Worm (Caenorhabditis elegans) whole organism, mixed stage, embryonic: ENCODE results near the gene kin-21.

ENCODE experiments used
- M03D4.4 ChIP-seq: sonication (generic microtip); optimal IDR thresholded peaks from 2 replicates; lab custom pipeline; 2017; ENCODE audit warnings: mild to moderate bottlenecking, missing genetic modification characterization, missing compliant biosample characterization
- bed-3 ChIP-seq: fragments of 200-800 bp; sonication (Bioruptor generic); optimal IDR thresholded peaks from 3 replicates; lab custom pipeline; 2018; ENCODE audit warnings: mild to moderate bottlenecking, missing genetic modification characterization, moderate library complexity, missing compliant biosample characterization
- blmp-1 ChIP-seq: fragments of 150-350 bp; optimal IDR thresholded peaks from 2 replicates; lab custom pipeline; 2014; ENCODE audit warnings: missing biosample characterization, missing genetic modification characterization
- ceh-39 ChIP-seq: fragments of 150-350 bp; optimal IDR thresholded peaks from 2 replicates; lab custom pipeline; 2014; ENCODE audit warnings: missing biosample characterization, missing genetic modification characterization
- ceh-83 ChIP-seq: fragments of 200-800 bp; sonication (Bioruptor generic); optimal IDR thresholded peaks from 2 replicates; lab custom pipeline; 2018; ENCODE audit warnings: mild to moderate bottlenecking, missing genetic modification characterization, missing compliant biosample characterization
- ces-1 ChIP-seq: fragments of 150-350 bp; optimal IDR thresholded peaks from 2 replicates; lab custom pipeline; 2014; ENCODE audit warnings: missing biosample characterization, missing genetic modification reagents, missing genetic modification characterization
- cnd-1 ChIP-seq: fragments of 200-800 bp; sonication (Bioruptor generic); optimal IDR thresholded peaks from 2 replicates; lab custom pipeline; 2018; ENCODE audit warnings: mild to moderate bottlenecking, missing genetic modification characterization, missing compliant biosample characterization
- drap-1 ChIP-seq: fragments of 200-800 bp; sonication (Bioruptor generic); optimal IDR thresholded peaks from 3 replicates; lab custom pipeline; 2018; ENCODE audit warnings: mild to moderate bottlenecking, missing genetic modification characterization, missing compliant biosample characterization
- elt-1 ChIP-seq: sonication (generic microtip); optimal IDR thresholded peaks from 2 replicates; lab custom pipeline; 2017; ENCODE audit warnings: missing genetic modification characterization, mild to moderate bottlenecking, missing compliant biosample characterization, antibody characterized with exemption, moderate library complexity, borderline replicate concordance; ENCODE audit not compliant: insufficient read depth
- elt-3 ChIP-seq: fragments of 150-350 bp; optimal IDR thresholded peaks from 2 replicates; lab custom pipeline; 2014; ENCODE audit warnings: missing biosample characterization, missing genetic modification characterization
- flh-1 ChIP-seq: fragments of 200-800 bp; sonication (Bioruptor generic); optimal IDR thresholded peaks from 2 replicates; lab custom pipeline; 2018; ENCODE audit warnings: mild to moderate bottlenecking, missing genetic modification characterization, moderate library complexity, missing compliant biosample characterization
- ham-2 ChIP-seq: fragments of 200-800 bp; sonication (Bioruptor generic); optimal IDR thresholded peaks from 2 replicates; lab custom pipeline; 2018; ENCODE audit warnings: mild to moderate bottlenecking, missing genetic modification characterization, missing compliant biosample characterization
- hlh-1 ChIP-seq: fragments of 150-350 bp; optimal IDR thresholded peaks from 2 replicates; lab custom pipeline; 2014; ENCODE audit warnings: missing biosample characterization, missing genetic modification reagents, missing genetic modification characterization
- lin-13 ChIP-seq: fragments of 150-350 bp; optimal IDR thresholded peaks from 2 replicates; lab custom pipeline; 2014; ENCODE audit warnings: missing biosample characterization, missing genetic modification characterization
- lin-32 ChIP-seq: fragments of 200-800 bp; sonication (Bioruptor generic); optimal IDR thresholded peaks from 2 replicates; lab custom pipeline; 2018; ENCODE audit warnings: mild to moderate bottlenecking, missing genetic modification characterization, missing compliant biosample characterization
- lsy-2 ChIP-seq: fragments of 150-350 bp; optimal IDR thresholded peaks from 2 replicates; lab custom pipeline; 2014; ENCODE audit warnings: missing biosample characterization, missing genetic modification characterization
- mab-5 ChIP-seq: fragments of 150-350 bp; optimal IDR thresholded peaks from 2 replicates; lab custom pipeline; 2014; ENCODE audit warnings: missing biosample characterization, missing genetic modification characterization
- mep-1 ChIP-seq: fragments of 150-350 bp; optimal IDR thresholded peaks from 2 replicates; lab custom pipeline; 2017; ENCODE audit warnings: missing biosample characterization, missing genetic modification reagents, missing genetic modification characterization, inconsistent platforms
- mls-2 ChIP-seq: sonication (generic microtip); optimal IDR thresholded peaks from 2 replicates; lab custom pipeline; 2016; ENCODE audit warnings: mild to moderate bottlenecking, missing genetic modification characterization, moderate library complexity, missing compliant biosample characterization
- nhr-2 ChIP-seq: fragments of 150-350 bp; optimal IDR thresholded peaks from 2 replicates; lab custom pipeline; 2014; ENCODE audit warnings: missing biosample characterization, missing genetic modification characterization
- nhr-28 ChIP-seq: fragments of 150-350 bp; optimal IDR thresholded peaks from 2 replicates; lab custom pipeline; 2014; ENCODE audit warnings: missing biosample characterization, missing genetic modification characterization
- nhr-76 ChIP-seq: sonication (generic microtip); optimal IDR thresholded peaks from 2 replicates; lab custom pipeline; 2017; ENCODE audit warnings: missing biosample characterization, missing genetic modification characterization
- pha-4 ChIP-seq: fragments of 150-350 bp; optimal IDR thresholded peaks from 2 replicates; lab custom pipeline; 2018; ENCODE audit warnings: missing biosample characterization, missing genetic modification reagents, missing genetic modification characterization
- sem-2 ChIP-seq: fragments of 200-800 bp; sonication (Bioruptor generic); optimal IDR thresholded peaks from 2 replicates; lab custom pipeline; 2018; ENCODE audit warnings: mild to moderate bottlenecking, missing genetic modification characterization, missing compliant biosample characterization
- snpc-4 ChIP-seq: fragments of 150-350 bp; optimal IDR thresholded peaks from 2 replicates; lab custom pipeline; 2014; ENCODE audit warnings: missing biosample characterization, missing genetic modification characterization
- sptf-1 ChIP-seq: sonication (generic microtip); optimal IDR thresholded peaks from 2 replicates; lab custom pipeline; 2017; ENCODE audit warnings: mild to moderate bottlenecking, missing genetic modification characterization, moderate library complexity, missing compliant biosample characterization
- unc-120 ChIP-seq: sonication (generic microtip); optimal IDR thresholded peaks from 2 replicates; lab custom pipeline; 2017; ENCODE audit warnings: missing genetic modification characterization, missing compliant biosample characterization; ENCODE audit not compliant: poor library complexity, severe bottlenecking
- unc-39 ChIP-seq: fragments of 150-350 bp; optimal IDR thresholded peaks from 2 replicates; lab custom pipeline; 2014; ENCODE audit warnings: missing biosample characterization, missing genetic modification characterization
- unc-62 ChIP-seq: fragments of 150-350 bp; optimal IDR thresholded peaks from 2 replicates; lab custom pipeline; 2014; ENCODE audit warnings: missing biosample characterization, missing genetic modification reagents, missing genetic modification characterization
- zip-8 ChIP-seq: fragments of 150-350 bp; optimal IDR thresholded peaks from 2 replicates; lab custom pipeline; 2014; ENCODE audit warnings: missing biosample characterization, missing genetic modification characterization
- ztf-11 ChIP-seq: fragments of 150-350 bp; optimal IDR thresholded peaks from 2 replicates; lab custom pipeline; 2014; ENCODE audit warnings: missing biosample characterization, missing genetic modification characterization

kin-21 gene

ce11 chrIV:9796494-9796893 is 36.2 kb upstream of the kin-21 start, which contains the start of gene pis-1:
TSS of gene pis-1 (minus strand) at chrIV:9796594.
- TF ChIP-seq blmp-1 (no peak), drap-1 (GFP tag; lab: Kevin White, UChicago) (no peak), sem-2 (no peak), ceh-83 (GFP tag; lab: Kevin White, UChicago) (no peak), sptf-1 (tag; lab: Kevin White, UChicago) (no peak), elt-1 (tag; lab: Kevin White, UChicago) (no peak), lsy-2 (tag; lab: Kevin White, UChicago) (no peak), nhr-76 (tag; lab: Kevin White, UChicago) (no peak), cnd-1 (tag; lab: Kevin White, UChicago) (no peak), zip-8 (tag; lab: Kevin White, UChicago) (no peak), M03D4.4 (tag; lab: Kevin White, UChicago) (no peak), unc-39 (no peak), elt-3 (tag; lab: Kevin White, UChicago) (no peak), flh-1 (GFP tag; lab: Kevin White, UChicago) (no peak), hlh-1 (tag; lab: Kevin White, UChicago) (no peak)

- TF ChIP-seq M03D4.4 (tag; lab: Kevin White, UChicago) (no peak), ces-1 (GFP tag; lab: Kevin White, UChicago) (peak; percentile 22)
Measured at ce11 chrIV:9797304-9798003, 35.2 kb upstream of the kin-21 start, which contains the start of gene T13F2.2. TSS of gene T13F2.2 (minus strand) at chrIV:9797354.

- TF ChIP-seq ces-1 (GFP tag; lab: Kevin White, UChicago), result peak; percentile 94
- no peak for TF ChIP-seq sptf-1 (tag; lab: Kevin White, UChicago)
Measured at ce11 chrIV:9798307-9798706, 34.4 kb upstream of the kin-21 start.

- TF ChIP-seq ham-2, result no peak
- no peak for TF ChIP-seq pha-4
- no peak for TF ChIP-seq M03D4.4 (tag; lab: Kevin White, UChicago)
- TF ChIP-seq drap-1 (GFP tag; lab: Kevin White, UChicago), result no peak
- no peak for TF ChIP-seq nhr-76 (tag; lab: Kevin White, UChicago)
- TF ChIP-seq unc-62 (GFP tag; lab: Kevin White, UChicago), result no peak
- TF ChIP-seq lsy-2 (tag; lab: Kevin White, UChicago), result no peak
Measured at ce11 chrIV:9799129-9799528, 33.6 kb upstream of the kin-21 start, which contains the start of gene fat-4. TSS of gene fat-4 (plus strand) at chrIV:9799429.

- TF ChIP-seq ztf-11 (tag; lab: Kevin White, UChicago), result no peak
- no peak for TF ChIP-seq ceh-83 (GFP tag; lab: Kevin White, UChicago)
- no peak for TF ChIP-seq nhr-2 (tag; lab: Kevin White, UChicago)
- no peak for TF ChIP-seq pha-4
- no peak for TF ChIP-seq M03D4.4 (tag; lab: Kevin White, UChicago)
- no peak for TF ChIP-seq nhr-28 (tag; lab: Kevin White, UChicago)
- no peak for TF ChIP-seq bed-3 (GFP tag; lab: Kevin White, UChicago)
- TF ChIP-seq cnd-1 (tag; lab: Kevin White, UChicago), result no peak
- TF ChIP-seq lsy-2 (tag; lab: Kevin White, UChicago), result no peak
- no peak for TF ChIP-seq blmp-1
- no peak for TF ChIP-seq elt-3 (tag; lab: Kevin White, UChicago)
- TF ChIP-seq flh-1 (GFP tag; lab: Kevin White, UChicago), result no peak
- TF ChIP-seq nhr-76 (tag; lab: Kevin White, UChicago), result no peak
- TF ChIP-seq ceh-39 (tag; lab: Kevin White, UChicago), result no peak
- TF ChIP-seq zip-8 (tag; lab: Kevin White, UChicago), result no peak
- TF ChIP-seq mep-1 (tag; lab: Kevin White, UChicago), result no peak
- TF ChIP-seq sptf-1 (tag; lab: Kevin White, UChicago), result no peak
Measured at ce11 chrIV:9799664-9800063, 33.0 kb upstream of the kin-21 start.

- TF ChIP-seq drap-1 (GFP tag; lab: Kevin White, UChicago), result no peak
- TF ChIP-seq blmp-1, result no peak
- no peak for TF ChIP-seq elt-1 (tag; lab: Kevin White, UChicago)
- no peak for TF ChIP-seq mls-2 (tag; lab: Kevin White, UChicago)
- no peak for TF ChIP-seq lin-13
- no peak for TF ChIP-seq lin-32
- TF ChIP-seq snpc-4 (tag; lab: Kevin White, UChicago), result no peak
- TF ChIP-seq ces-1 (GFP tag; lab: Kevin White, UChicago), result no peak
- no peak for TF ChIP-seq unc-120 (tag; lab: Kevin White, UChicago)
- no peak for TF ChIP-seq sem-2
- no peak for TF ChIP-seq mab-5 (tag; lab: Kevin White, UChicago)
Measured at ce11 chrIV:9801418-9801817, 31.3 kb upstream of the kin-21 start.
